Fruit fly (Drosophila melanogaster) whole organism, pupa: Measurements from ENCODE around the gene Acsx1R.
A peak's percentile ranks its signal among the peaks of the same experiment; 100 is the strongest.

ENCODE experiments used
- CG10348 ChIP-seq: fragments of 200-800 bp; sonication (Bioruptor generic); IDR thresholded peaks from 2 replicates; pipeline ENCODE4 v1.3.6; 2022; ENCODE audit warnings: missing biosample characterization, missing genetic modification characterization
- CG12605 ChIP-seq: fragments of 200-800 bp; sonication (Bioruptor generic); IDR thresholded peaks from 2 replicates; pipeline ENCODE4 v1.3.6; 2022; ENCODE audit warnings: missing biosample characterization, missing genetic modification characterization
- CG13204 ChIP-seq: fragments of 200-800 bp; sonication (Bioruptor generic); optimal IDR thresholded peaks from 2 replicates; lab custom pipeline; 2018; ENCODE audit warnings: missing biosample characterization, mild to moderate bottlenecking, missing genetic modification characterization, moderate library complexity
- CG14655 ChIP-seq: fragments of 200-800 bp; sonication (Bioruptor generic); optimal IDR thresholded peaks from 3 replicates; lab custom pipeline; 2017; ENCODE audit warnings: mild to moderate bottlenecking, missing biosample characterization, missing genetic modification reagents, missing genetic modification characterization
- CG15710 ChIP-seq: fragments of 200-800 bp; sonication (Bioruptor generic); optimal IDR thresholded peaks from 2 replicates; lab custom pipeline; 2018; ENCODE audit warnings: missing biosample characterization, mild to moderate bottlenecking, missing genetic modification characterization, moderate library complexity
- CG17806 ChIP-seq: fragments of 200-800 bp; sonication (Bioruptor generic); optimal IDR thresholded peaks from 2 replicates; lab custom pipeline; 2018; ENCODE audit warnings: missing biosample characterization, mild to moderate bottlenecking, missing genetic modification characterization, moderate library complexity
- CG32121 ChIP-seq: fragments of 200-800 bp; sonication (Bioruptor generic); IDR thresholded peaks from 2 replicates; pipeline ENCODE4 v1.3.6; 2022; ENCODE audit warnings: missing biosample characterization, missing genetic modification characterization
- CG34367 ChIP-seq: fragments of 200-800 bp; sonication (Bioruptor generic); optimal IDR thresholded peaks from 2 replicates; lab custom pipeline; 2018; ENCODE audit warnings: missing biosample characterization, mild to moderate bottlenecking, missing genetic modification characterization
- CG4496 ChIP-seq: fragments of 200-800 bp; sonication (Bioruptor generic); IDR thresholded peaks from 3 replicates; pipeline ENCODE4 v1.3.6; 2022; ENCODE audit warnings: missing biosample characterization, missing genetic modification characterization
- CG8159 ChIP-seq: fragments of 200-800 bp; sonication (Bioruptor generic); optimal IDR thresholded peaks from 3 replicates; lab custom pipeline; 2018; ENCODE audit warnings: missing biosample characterization, mild to moderate bottlenecking, missing genetic modification characterization, moderate library complexity
- CG9948 ChIP-seq: fragments of 200-800 bp; sonication (Bioruptor generic); optimal IDR thresholded peaks from 2 replicates; lab custom pipeline; 2018; ENCODE audit warnings: missing biosample characterization, mild to moderate bottlenecking, missing genetic modification characterization, moderate library complexity
- D1 ChIP-seq: fragments of 200-800 bp; sonication (Bioruptor generic); optimal IDR thresholded peaks from 2 replicates; lab custom pipeline; 2018; ENCODE audit warnings: missing biosample characterization, mild to moderate bottlenecking, missing genetic modification characterization, moderate library complexity
- EcR ChIP-seq: fragments of 200-800 bp; sonication (Bioruptor generic); optimal IDR thresholded peaks from 3 replicates; lab custom pipeline; 2019; ENCODE audit warnings: missing biosample characterization, missing genetic modification characterization, mild to moderate bottlenecking, moderate library complexity, missing genetic modification reagents
- Ets98B ChIP-seq: fragments of 200-800 bp; sonication (Bioruptor generic); IDR thresholded peaks from 2 replicates; pipeline ENCODE4 v1.3.6; 2022; ENCODE audit warnings: missing biosample characterization, missing genetic modification characterization
- Pif1A ChIP-seq: fragments of 200-800 bp; sonication (Bioruptor generic); optimal IDR thresholded peaks from 3 replicates; lab custom pipeline; 2016; ENCODE audit warnings: missing biosample characterization, missing genetic modification characterization
- Pif1B ChIP-seq: fragments of 200-800 bp; sonication (Bioruptor generic); optimal IDR thresholded peaks from 3 replicates; lab custom pipeline; 2016; ENCODE audit warnings: missing biosample characterization, missing genetic modification characterization
- Snoo ChIP-seq: fragments of 200-800 bp; sonication (Bioruptor generic); optimal IDR thresholded peaks from 3 replicates; lab custom pipeline; 2017; ENCODE audit warnings: missing biosample characterization, mild to moderate bottlenecking, missing genetic modification characterization, inconsistent platforms
- fd96Ca ChIP-seq: fragments of 200-800 bp; sonication (Bioruptor generic); IDR thresholded peaks from 3 replicates; pipeline ENCODE4 v1.3.6; 2022; ENCODE audit warnings: missing biosample characterization, missing genetic modification characterization
- gl ChIP-seq: fragments of 200-800 bp; sonication (Bioruptor generic); optimal IDR thresholded peaks from 2 replicates; lab custom pipeline; 2018; ENCODE audit warnings: missing biosample characterization, mild to moderate bottlenecking, missing genetic modification characterization
- rn ChIP-seq: fragments of 200-800 bp; sonication (Bioruptor generic); IDR thresholded peaks from 2 replicates; pipeline ENCODE4 v1.3.6; 2022; ENCODE audit warnings: missing biosample characterization, missing genetic modification characterization

Gene Acsx1R

DNA sequence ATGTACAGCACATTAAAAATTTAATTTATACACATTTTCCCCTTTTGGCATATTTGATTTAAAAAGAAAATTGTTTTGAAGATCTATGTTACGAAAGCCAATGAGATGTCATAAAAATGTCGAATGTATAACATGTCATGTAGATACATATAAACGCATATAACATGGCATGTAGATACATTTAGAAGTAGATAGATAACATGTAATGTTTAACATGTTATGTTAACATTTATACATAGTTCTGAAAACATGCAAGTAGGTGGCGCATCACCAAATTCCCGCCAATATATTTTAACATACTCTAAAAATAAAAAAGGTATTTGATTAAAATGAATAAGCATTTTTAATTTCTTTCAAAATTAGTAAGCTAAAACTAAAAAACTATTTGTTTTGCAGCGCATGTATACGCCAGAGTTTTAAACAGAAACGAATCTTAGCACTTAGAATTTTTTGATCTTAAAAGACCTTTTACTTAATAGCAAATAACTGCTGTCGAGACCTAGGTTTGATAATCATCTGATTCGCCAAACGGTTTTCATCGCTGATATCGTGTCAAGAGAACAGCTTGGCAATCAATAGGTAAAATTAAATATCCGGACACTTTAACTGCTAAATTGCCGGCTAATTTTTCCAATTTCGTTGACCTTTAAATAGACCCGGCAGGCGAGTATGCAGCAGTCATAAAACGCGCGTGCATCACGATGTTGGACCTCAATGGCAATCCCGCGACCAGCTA, 1.2 kb upstream of the Acsx1R start, which contains the start of gene Acsx2:
Acsx2 (plus strand) TSS at position 686 of the 736 bp plus-strand sequence.
- TF ChIP-seq CG32121 (GFP tag; lab: Robert Waterston, UW), result no peak
- TF ChIP-seq Snoo, result no peak
- no peak for TF ChIP-seq CG13204 (GFP tag; lab: Kevin White, UChicago)
- TF ChIP-seq rn (GFP tag; lab: Robert Waterston, UW), result no peak
- no peak for TF ChIP-seq fd96Ca
- TF ChIP-seq Pif1B, result no peak
- no peak for TF ChIP-seq Ets98B (GFP tag; lab: Robert Waterston, UW)

DNA sequence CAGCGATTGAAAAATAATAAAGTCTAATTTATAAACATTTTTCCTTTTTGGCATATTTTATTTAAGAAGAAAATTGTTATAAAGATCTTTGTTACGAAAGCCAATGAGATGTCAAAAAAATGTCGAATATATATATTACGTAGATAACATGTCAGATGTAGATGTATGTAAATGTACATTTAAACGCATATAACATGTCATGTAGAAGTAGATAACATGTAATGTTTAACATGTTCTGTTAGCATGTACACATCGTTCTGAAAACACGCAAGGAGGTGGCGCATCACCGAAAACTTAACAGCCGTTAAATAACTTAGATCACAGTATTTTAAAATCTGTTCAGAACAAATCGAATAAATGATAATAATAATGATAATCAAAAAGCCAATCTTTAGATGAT, 2.9 kb downstream of the Acsx1R start:
- TF ChIP-seq CG34367 (tag; lab: Kevin White, UChicago), result no peak
- TF ChIP-seq CG17806 (tag; lab: Kevin White, UChicago), result no peak
- no peak for TF ChIP-seq CG32121 (GFP tag; lab: Robert Waterston, UW)
- TF ChIP-seq Ets98B (GFP tag; lab: Robert Waterston, UW), result no peak
- no peak for TF ChIP-seq CG9948 (tag; lab: Kevin White, UChicago)
- no peak for TF ChIP-seq rn (GFP tag; lab: Robert Waterston, UW)
- no peak for TF ChIP-seq CG10348
- TF ChIP-seq EcR (GFP tag; lab: Kevin White, UChicago), result no peak
- no peak for TF ChIP-seq Pif1A (GFP tag; lab: Kevin White, UChicago)
- no peak for TF ChIP-seq CG15710
- TF ChIP-seq fd96Ca, result no peak
- TF ChIP-seq Pif1B, result no peak

DNA sequence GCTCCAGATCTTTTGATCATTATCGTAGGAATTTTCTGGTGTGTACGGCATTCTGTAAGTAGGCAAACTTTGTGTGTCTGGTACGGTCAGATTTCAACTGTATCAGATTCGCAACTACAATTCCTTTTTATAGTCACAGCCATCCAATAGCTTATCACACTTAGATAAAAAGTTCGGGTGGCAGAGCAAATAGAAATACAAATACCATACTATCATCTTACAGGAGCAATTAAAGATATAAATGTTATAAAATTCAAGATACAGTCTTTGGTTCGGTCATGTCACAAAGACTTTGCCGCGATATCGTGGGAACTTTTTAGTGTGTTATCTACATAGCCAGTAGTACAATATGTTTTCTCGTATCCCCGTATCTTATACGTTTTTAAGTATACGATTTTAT, 4.0 kb downstream of the Acsx1R start, which contains the start of gene Acsx1L:
Acsx1L (minus strand) TSS at position 101 of the 400 bp plus-strand sequence.
- TF ChIP-seq Ets98B (GFP tag; lab: Robert Waterston, UW), result no peak
- TF ChIP-seq D1, result no peak
- TF ChIP-seq CG17806 (tag; lab: Kevin White, UChicago), result no peak
- TF ChIP-seq Snoo, result no peak
- TF ChIP-seq CG32121 (GFP tag; lab: Robert Waterston, UW), result no peak
- no peak for TF ChIP-seq Pif1A (GFP tag; lab: Kevin White, UChicago)
- TF ChIP-seq CG4496 (GFP tag; lab: Robert Waterston, UW), result no peak
- no peak for TF ChIP-seq gl (tag; lab: Kevin White, UChicago)
- TF ChIP-seq CG15710, result no peak
- no peak for TF ChIP-seq CG9948 (tag; lab: Kevin White, UChicago)
- no peak for TF ChIP-seq Pif1B
- TF ChIP-seq CG8159 (tag; lab: Kevin White, UChicago), result no peak
- TF ChIP-seq, all 21 proteins: peak for 0

DNA sequence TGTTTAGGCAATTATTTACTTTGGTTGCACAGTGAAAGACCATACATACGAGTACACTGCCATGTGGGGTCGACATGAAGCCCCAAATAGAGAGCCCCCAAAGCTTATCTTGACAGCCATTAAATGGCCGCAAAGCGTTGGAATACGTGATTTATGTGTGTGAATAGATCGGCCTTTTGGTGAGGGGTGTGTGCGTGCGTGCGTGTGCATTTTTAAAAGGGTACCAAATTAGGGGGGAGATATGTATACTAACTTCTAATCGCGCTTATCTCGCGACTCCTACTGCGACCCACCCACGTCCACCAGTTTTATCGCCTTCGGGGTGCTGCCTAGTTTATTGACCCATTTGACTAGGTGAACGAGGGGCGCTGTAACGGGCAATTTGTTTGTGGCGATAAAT, 34.2 kb downstream of the Acsx1R start:
- TF ChIP-seq Snoo, result no peak
- TF ChIP-seq CG17806 (tag; lab: Kevin White, UChicago), result no peak
- TF ChIP-seq CG9948 (tag; lab: Kevin White, UChicago), result no peak
- no peak for TF ChIP-seq CG34367 (tag; lab: Kevin White, UChicago)
- TF ChIP-seq CG15710, result no peak
- no peak for TF ChIP-seq Pif1B
- TF ChIP-seq fd96Ca, result no peak
- TF ChIP-seq, all 21 proteins: peak for 0

DNA sequence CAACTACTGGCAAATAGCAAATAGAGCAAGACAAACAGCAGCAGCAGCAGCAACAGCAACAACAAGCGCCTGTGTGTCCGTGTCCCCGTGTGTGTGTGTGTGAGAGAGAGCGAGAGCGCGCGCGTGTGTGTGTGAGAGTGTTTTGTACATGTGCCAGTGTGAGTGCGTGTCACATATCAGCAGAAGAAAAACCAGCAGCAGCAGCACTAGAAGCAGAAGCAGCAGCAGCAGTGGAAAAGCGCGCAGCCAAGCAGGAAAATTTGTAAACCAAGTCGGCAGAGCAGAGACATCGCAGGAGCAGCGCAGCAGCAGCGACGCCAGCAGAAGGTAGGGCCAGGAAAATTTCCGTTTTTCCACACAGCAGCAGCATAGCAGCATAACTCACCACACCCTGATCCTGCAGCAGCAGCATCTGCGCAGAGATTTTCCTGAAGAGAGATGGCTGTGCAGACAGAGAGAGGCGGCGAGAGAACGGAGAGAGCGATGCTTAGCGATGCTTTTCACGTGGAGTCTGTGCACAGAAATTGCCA, 46.1 kb downstream of the Acsx1R start:
- no peak for TF ChIP-seq CG8159 (tag; lab: Kevin White, UChicago)
- no peak for TF ChIP-seq D1
- TF ChIP-seq rn (GFP tag; lab: Robert Waterston, UW), result 0 out of 2 replicates have a peak, but pooled peaks have one; percentile 11
- no peak for TF ChIP-seq CG14655 (GFP tag; lab: Kevin White, UChicago)
- TF ChIP-seq CG32121 (GFP tag; lab: Robert Waterston, UW), result no peak
- TF ChIP-seq gl (tag; lab: Kevin White, UChicago), result no peak

DNA sequence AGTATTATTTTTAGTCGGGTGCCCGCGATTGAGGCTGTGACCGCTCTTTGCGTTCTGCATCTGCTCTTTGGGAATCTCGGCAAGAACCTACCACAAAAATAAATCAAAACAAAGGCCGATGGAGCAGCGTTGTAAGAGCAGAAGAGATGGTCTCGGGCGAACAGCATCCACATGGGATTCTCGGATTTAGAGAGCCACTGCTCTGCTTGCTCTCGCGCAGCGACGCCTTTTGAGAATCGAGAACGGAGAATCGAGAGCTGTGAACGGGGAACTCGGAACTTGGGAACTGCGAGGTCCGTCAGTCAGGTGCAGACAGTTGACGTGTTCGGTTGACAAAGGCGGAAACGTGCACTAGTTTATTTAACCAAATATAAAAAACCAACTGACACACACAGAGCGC, 46.7 kb downstream of the Acsx1R start, which contains the start of gene GluClalpha:
GluClalpha (plus strand) TSS at position 301 of the 400 bp plus-strand sequence.
- no peak for TF ChIP-seq CG8159 (tag; lab: Kevin White, UChicago)
- no peak for TF ChIP-seq CG9948 (tag; lab: Kevin White, UChicago)
- no peak for TF ChIP-seq Ets98B (GFP tag; lab: Robert Waterston, UW)
- no peak for TF ChIP-seq CG10348
- no peak for TF ChIP-seq EcR (GFP tag; lab: Kevin White, UChicago)
- no peak for TF ChIP-seq Pif1B

DNA sequence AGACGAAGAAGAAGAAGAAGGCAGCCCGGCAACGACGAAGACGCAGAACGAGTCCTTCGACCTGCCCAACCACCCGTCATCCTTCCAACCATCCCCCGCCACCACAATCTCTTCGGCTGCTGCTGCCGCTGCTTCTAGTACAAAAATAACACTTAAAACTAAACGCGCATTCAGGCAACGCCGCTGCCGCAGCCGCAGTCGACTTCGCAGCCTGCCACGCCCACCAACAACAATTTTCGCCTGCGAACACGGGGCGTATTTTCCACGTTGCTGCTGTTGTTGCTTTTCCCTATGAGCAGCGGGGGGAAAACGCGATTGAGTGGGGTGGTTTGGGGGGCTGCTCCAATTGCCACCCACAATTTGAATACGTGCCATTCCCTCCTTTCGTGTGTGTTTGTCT, 49.3 kb downstream of the Acsx1R start:
- no peak for TF ChIP-seq CG10348
- TF ChIP-seq Pif1A (GFP tag; lab: Kevin White, UChicago), result no peak
- no peak for TF ChIP-seq CG4496 (GFP tag; lab: Robert Waterston, UW)
- TF ChIP-seq CG13204 (GFP tag; lab: Kevin White, UChicago), result no peak
- no peak for TF ChIP-seq CG12605 (GFP tag; lab: Robert Waterston, UW)
- TF ChIP-seq, all 21 proteins: peak for 0
